Fruit fly (Drosophila melanogaster): ENCODE data around the gene TotF.

Gene TotF

DNA sequence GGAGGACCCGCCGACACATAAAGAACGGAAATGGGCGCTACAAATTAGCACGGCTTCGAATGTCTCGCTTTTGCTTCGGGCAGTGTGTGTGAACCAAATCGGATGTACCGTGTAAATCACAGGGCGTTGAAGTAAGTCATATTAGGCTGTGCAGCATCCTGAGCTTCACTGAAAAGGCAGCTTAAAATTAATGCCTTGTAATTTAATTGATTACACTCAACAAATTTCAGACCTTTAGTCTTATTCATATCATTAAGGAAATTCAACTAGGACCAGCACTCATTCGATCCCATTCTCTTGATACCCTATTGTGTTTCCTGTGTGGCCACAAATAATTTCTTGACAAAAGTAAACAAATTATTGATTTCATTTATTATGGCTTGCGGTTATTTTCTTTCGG is 42.2 kb downstream of the TotF start (continued):
- no peak for TF ChIP-seq CG4617 (GFP tag; optimal IDR thresholded peaks at IDR 0.05; ENCODE audit: borderline replicate concordance)
- peak; percentile 76 for TF ChIP-seq CG18599 (GFP tag; optimal IDR thresholded peaks at IDR 0.05)
- peak; percentile 67 for TF ChIP-seq HHEX (GFP tag; optimal IDR thresholded peaks at IDR 0.05)
- TF ChIP-seq sim (GFP tag; IDR thresholded peaks at IDR 0.05): peak; percentile 54
- TF ChIP-seq Hr51 (GFP tag; optimal IDR thresholded peaks at IDR 0.05): peak; percentile 41 to 50
- TF ChIP-seq CG8478 (optimal IDR thresholded peaks at IDR 0.05): no peak
- peak; percentile 16; the same call in 1 of the 2 replicates for TF ChIP-seq bowl (GFP tag; IDR thresholded peaks at IDR 0.05)
- no peak for TF ChIP-seq CkIIα-i1 (GFP tag; IDR thresholded peaks at IDR 0.05)
- peak; percentile 28 for TF ChIP-seq Sry-δ (GFP tag; optimal IDR thresholded peaks at IDR 0.05)
- no peak for TF ChIP-seq Eip74EF (GFP tag; optimal IDR thresholded peaks at IDR 0.05)
- TF ChIP-seq CG11247 (GFP tag; IDR thresholded peaks at IDR 0.05): peak; percentile 80
- peak; percentile 89 for TF ChIP-seq sens (GFP tag)
- no peak for TF ChIP-seq ftz-f1 (GFP tag; optimal IDR thresholded peaks at IDR 0.05)
- TF ChIP-seq CG17361 (GFP tag; IDR thresholded peaks at IDR 0.05): peak; percentile 76
- TF ChIP-seq CG4282 (GFP tag; optimal IDR thresholded peaks at IDR 0.05): peak; percentile 6
- TF ChIP-seq CG5245 (GFP tag; optimal IDR thresholded peaks at IDR 0.05): peak; percentile 64
- peak; percentile 21 for TF ChIP-seq CG3995 (GFP tag; optimal IDR thresholded peaks at IDR 0.05)
- peak; percentile 50 for TF ChIP-seq CG33213 (GFP tag; optimal IDR thresholded peaks at IDR 0.05)
- TF ChIP-seq CG18764 (GFP tag; optimal IDR thresholded peaks at IDR 0.05): peak; percentile 59
- TF ChIP-seq CG12104 (GFP tag; optimal IDR thresholded peaks at IDR 0.05): no peak
- no peak for TF ChIP-seq CG15479 (GFP tag; optimal IDR thresholded peaks at IDR 0.05)
- TF ChIP-seq ase (GFP tag; IDR thresholded peaks at IDR 0.05): peak; percentile 75; the same call in 2 of the 3 replicates
- no peak for TF ChIP-seq psq (GFP tag; optimal IDR thresholded peaks at IDR 0.05)
- TF ChIP-seq unpg (GFP tag; optimal IDR thresholded peaks at IDR 0.05): peak; percentile 57
- no peak for TF ChIP-seq hb (GFP tag; IDR thresholded peaks at IDR 0.05; ENCODE audit: partially characterized antibody)
- peak; percentile 84 for TF ChIP-seq ind (GFP tag; optimal IDR thresholded peaks at IDR 0.05)
- TF ChIP-seq CG13624 (GFP tag; optimal IDR thresholded peaks at IDR 0.05): peak; percentile 52
- no peak for TF ChIP-seq sd (tag; optimal IDR thresholded peaks at IDR 0.05)
- no peak for TF ChIP-seq knrl (GFP tag; IDR thresholded peaks at IDR 0.05; ENCODE audit: partially characterized antibody)
- peak; percentile 38; the same call in 1 of the 2 replicates for TF ChIP-seq Adf1 (GFP tag; IDR thresholded peaks at IDR 0.05)
- TF ChIP-seq sisA (GFP tag; IDR thresholded peaks at IDR 0.05): peak; percentile 82
- peak; percentile 86 for TF ChIP-seq Awh (GFP tag; IDR thresholded peaks at IDR 0.05)
- TF ChIP-seq pros (GFP tag; optimal IDR thresholded peaks at IDR 0.05): no peak
- peak; percentile 90 for TF ChIP-seq Ada2b (GFP tag; IDR thresholded peaks at IDR 0.05)
- TF ChIP-seq CG8924 (tag; optimal IDR thresholded peaks at IDR 0.05): peak; percentile 39
- TF ChIP-seq CG4404 (GFP tag; IDR thresholded peaks at IDR 0.05): peak; percentile 94
- peak; percentile 74 for TF ChIP-seq CG14014 (GFP tag; IDR thresholded peaks at IDR 0.05)
- peak; percentile 2 for TF ChIP-seq CG8359 (GFP tag; optimal IDR thresholded peaks at IDR 0.05; ENCODE audit: borderline replicate concordance)
- TF ChIP-seq dimm (GFP tag; IDR thresholded peaks at IDR 0.05): peak; percentile 62
- peak; percentile 35 for TF ChIP-seq Bteb2 (GFP tag; optimal IDR thresholded peaks at IDR 0.05)
- TF ChIP-seq CG9609 (GFP tag; optimal IDR thresholded peaks at IDR 0.05): peak; percentile 32
- TF ChIP-seq en (GFP tag; optimal IDR thresholded peaks at IDR 0.05): no peak
- TF ChIP-seq CG16813 (GFP tag; IDR thresholded peaks at IDR 0.05; ENCODE audit: partially characterized antibody): no peak
- peak; percentile 68 for TF ChIP-seq CG9727 (GFP tag; optimal IDR thresholded peaks at IDR 0.05)
- peak; percentile 45 for TF ChIP-seq CoRest (tag; optimal IDR thresholded peaks at IDR 0.05)
- no peak for TF ChIP-seq CG15601 (tag; optimal IDR thresholded peaks at IDR 0.05)
- TF ChIP-seq CG15269 (tag; optimal IDR thresholded peaks at IDR 0.05): peak; percentile 40
- peak; percentile 39 for TF ChIP-seq Side (GFP tag; optimal IDR thresholded peaks at IDR 0.05)
- peak; percentile 84; the same call in 2 of the 3 replicates for TF ChIP-seq CG2199 (GFP tag; IDR thresholded peaks at IDR 0.05)
- no peak for TF ChIP-seq Lhr (GFP tag; optimal IDR thresholded peaks at IDR 0.05)
- peak; percentile 76 for TF ChIP-seq Atf6 (GFP tag; IDR thresholded peaks at IDR 0.05)

All from whole organism, embryonic.